Worm (Caenorhabditis elegans): ENCODE results near the gene F26G1.2.

The F26G1.2 gene

ce11 chrII:4769096-4769495 lies 6.2 kb downstream of the F26G1.2 start (continued):
- TF ChIP-seq hlh-17 (GFP tag; optimal IDR thresholded peaks at IDR 0.05; ENCODE audit: borderline replicate concordance) (no peak), fos-1 (tag; optimal IDR thresholded peaks at IDR 0.05) (no peak), snu-23 (GFP tag; optimal IDR thresholded peaks at IDR 0.05) (no peak), fkh-8 (tag; optimal IDR thresholded peaks at IDR 0.05) (no peak), fkh-10 (GFP tag; optimal IDR thresholded peaks at IDR 0.05) (no peak), elt-3 (tag; optimal IDR thresholded peaks at IDR 0.05) (peak in 1 of 6 experiments; percentile 84), nhr-77 (tag; optimal IDR thresholded peaks at IDR 0.05) (no peak), jun-1 (tag; optimal IDR thresholded peaks at IDR 0.05) (no peak), blmp-1 (tag; optimal IDR thresholded peaks at IDR 0.05) (peak; percentile 84), mep-1 (tag; optimal IDR thresholded peaks at IDR 0.05) (no peak), grh-1 (GFP tag; IDR thresholded peaks at IDR 0.05) (no peak), unc-86 (tag; optimal IDR thresholded peaks at IDR 0.05) (no peak), ces-1 (GFP tag; optimal IDR thresholded peaks at IDR 0.05) (no peak), xbp-1 (tag; optimal IDR thresholded peaks at IDR 0.05) (no peak), ceh-63 (GFP tag; optimal IDR thresholded peaks at IDR 0.05) (no peak), nhr-28 (tag; optimal IDR thresholded peaks at IDR 0.05) (no peak), tlp-1 (tag; optimal IDR thresholded peaks at IDR 0.05) (no peak), C34B4.2 (tag; optimal IDR thresholded peaks at IDR 0.05) (no peak), nhr-19 (GFP tag; conservative IDR thresholded peaks at IDR 0.05) (no peak), aha-1 (tag; optimal IDR thresholded peaks at IDR 0.05) (no peak), nhr-47 (tag; optimal IDR thresholded peaks at IDR 0.05) (no peak), zag-1 (tag; optimal IDR thresholded peaks at IDR 0.05) (no peak), nhr-20 (tag; optimal IDR thresholded peaks at IDR 0.05) (peak; percentile 39), pax-3 (tag; optimal IDR thresholded peaks at IDR 0.05) (no peak), lin-15B (tag; optimal IDR thresholded peaks at IDR 0.05) (no peak), isw-1 (GFP tag; IDR thresholded peaks at IDR 0.05) (no peak), lin-35 (GFP tag; optimal IDR thresholded peaks at IDR 0.05) (peak in 1 of 2 experiments; percentile 42), aly-2 (tag; optimal IDR thresholded peaks at IDR 0.05) (no peak), pqm-1 (tag; optimal IDR thresholded peaks at IDR 0.05) (no peak), vab-15 (tag; optimal IDR thresholded peaks at IDR 0.05) (no peak), alr-1 (tag; optimal IDR thresholded peaks at IDR 0.05; ENCODE audit: borderline replicate concordance) (no peak), snpc-4 (tag; optimal IDR thresholded peaks at IDR 0.05) (no peak), ceh-90 (tag; optimal IDR thresholded peaks at IDR 0.05) (no peak), lin-14 (GFP tag; optimal IDR thresholded peaks at IDR 0.05) (peak; percentile 30), nhr-85 (tag) (peak; percentile 75), pag-3 (tag; optimal IDR thresholded peaks at IDR 0.05; ENCODE audit: borderline replicate concordance, insufficient read depth) (no peak), skn-1 (tag; optimal IDR thresholded peaks at IDR 0.05) (no peak), mdl-1 (tag; optimal IDR thresholded peaks at IDR 0.05) (no peak), hlh-4 (tag; optimal IDR thresholded peaks at IDR 0.05) (no peak), elt-2 (tag; optimal IDR thresholded peaks at IDR 0.05) (peak; percentile 91), fkh-4 (tag; optimal IDR thresholded peaks at IDR 0.05; ENCODE audit: borderline replicate concordance) (no peak), efl-1 (optimal IDR thresholded peaks at IDR 0.05) (no peak), efl-1 (GFP tag; optimal IDR thresholded peaks at IDR 0.05 in 1 of 2) (peak in 1 of 2 experiments; percentile 73), unc-62 (GFP tag; optimal IDR thresholded peaks at IDR 0.05) (no peak), sox-4 (tag; optimal IDR thresholded peaks at IDR 0.05) (no peak), rnt-1 (tag; optimal IDR thresholded peaks at IDR 0.05) (no peak), mab-9 (GFP tag; IDR thresholded peaks at IDR 0.05) (no peak), ceh-8 (GFP tag; optimal IDR thresholded peaks at IDR 0.05) (no peak), ets-5 (GFP tag; IDR thresholded peaks at IDR 0.05) (no peak), nhr-12 (tag; optimal IDR thresholded peaks at IDR 0.05) (no peak), dsc-1 (tag; optimal IDR thresholded peaks at IDR 0.05) (no peak), mef-2 (tag; optimal IDR thresholded peaks at IDR 0.05) (no peak), lir-3 (tag; optimal IDR thresholded peaks at IDR 0.05; ENCODE audit: poor library complexity) (no peak), swsn-7 (tag; optimal IDR thresholded peaks at IDR 0.05) (no peak)

Data from whole organism, L1 larva.